Fruit fly (Drosophila melanogaster) whole organism, adult: ENCODE results near the gene eas.

ENCODE experiments used
- CG11617 ChIP-seq: fragments of 200-800 bp; sonication (Bioruptor generic); optimal IDR thresholded peaks from 2 replicates; lab custom pipeline; 2017; ENCODE audit warnings: mild to moderate bottlenecking, missing biosample characterization, missing genetic modification reagents, missing genetic modification characterization
- CG14711 ChIP-seq: fragments of 200-800 bp; sonication (Bioruptor generic); optimal IDR thresholded peaks from 2 replicates; lab custom pipeline; 2018; ENCODE audit warnings: missing biosample characterization, mild to moderate bottlenecking, missing genetic modification characterization, moderate library complexity
- CG5204 ChIP-seq: fragments of 200-800 bp; sonication (Bioruptor generic); optimal IDR thresholded peaks from 2 replicates; lab custom pipeline; 2016; ENCODE audit warnings: missing biosample characterization, missing genetic modification characterization
- CG7101 ChIP-seq: fragments of 200-800 bp; sonication (Bioruptor generic); optimal IDR thresholded peaks from 2 replicates; lab custom pipeline; 2018; ENCODE audit warnings: missing biosample characterization, mild to moderate bottlenecking, missing genetic modification characterization, moderate library complexity
- Clk ChIP-seq: fragments of 200-800 bp; sonication (Bioruptor generic); optimal IDR thresholded peaks from 2 replicates; lab custom pipeline; 2017; ENCODE audit warnings: missing biosample characterization, missing genetic modification characterization
- Crg-1 ChIP-seq: fragments of 200-800 bp; sonication (Bioruptor generic); optimal IDR thresholded peaks from 2 replicates; lab custom pipeline; 2016; ENCODE audit warnings: missing biosample characterization, missing genetic modification characterization
- Hr96 ChIP-seq: fragments of 200-800 bp; sonication (Bioruptor generic); optimal IDR thresholded peaks from 2 replicates; lab custom pipeline; 2016; ENCODE audit warnings: missing biosample characterization, missing genetic modification characterization
- Mnt ChIP-seq: fragments of 200-800 bp; sonication (Bioruptor generic); optimal IDR thresholded peaks from 2 replicates; lab custom pipeline; 2016; ENCODE audit warnings: missing biosample characterization, mild to moderate bottlenecking, missing genetic modification characterization
- bab1 ChIP-seq: fragments of 200-800 bp; sonication (Bioruptor generic); optimal IDR thresholded peaks from 3 replicates; lab custom pipeline; 2019; ENCODE audit warnings: missing biosample characterization, mild to moderate bottlenecking, missing genetic modification characterization, moderate library complexity
- cic ChIP-seq: fragments of 200-800 bp; sonication (Bioruptor generic); optimal IDR thresholded peaks from 2 replicates; lab custom pipeline; 2017; ENCODE audit warnings: missing biosample characterization, mild to moderate bottlenecking, missing genetic modification characterization, moderate library complexity
- cnc ChIP-seq, 2 experiments: fragments of >200 bp; optimal IDR thresholded peaks; 2 replicates each; lab custom pipeline; 2017
- ovo ChIP-seq: fragments of 200-800 bp; sonication (Bioruptor generic); optimal IDR thresholded peaks from 2 replicates; lab custom pipeline; 2016; ENCODE audit warnings: missing biosample characterization, missing genetic modification characterization
- pad ChIP-seq: fragments of 200-800 bp; sonication (Bioruptor generic); optimal IDR thresholded peaks from 3 replicates; lab custom pipeline; 2017; ENCODE audit warnings: missing biosample characterization, missing genetic modification characterization, mild to moderate bottlenecking, moderate library complexity, missing genetic modification reagents
- toe ChIP-seq: fragments of 200-800 bp; sonication (Bioruptor generic); optimal IDR thresholded peaks from 2 replicates; lab custom pipeline; 2016; ENCODE audit warnings: missing biosample characterization, missing genetic modification characterization

- TF ChIP-seq Hr96 (GFP tag; lab: Kevin White, UChicago) (peak; percentile 81), ovo (GFP tag; lab: Kevin White, UChicago) (peak; percentile 61), CG14711 (tag; lab: Kevin White, UChicago) (peak; percentile 74), cic (GFP tag; lab: Kevin White, UChicago) (no peak), Mnt (GFP tag; lab: Kevin White, UChicago) (peak; percentile 40), toe (GFP tag; lab: Kevin White, UChicago) (peak; percentile 66), bab1 (peak; percentile 91), pad (GFP tag; lab: Kevin White, UChicago) (peak; percentile 58), Clk (GFP tag; lab: Kevin White, UChicago) (no peak), cnc (optimal IDR thresholded peaks at IDR 0.05; lab: Kevin White, UChicago) (no peak), Crg-1 (GFP tag; lab: Kevin White, UChicago) (peak; percentile 20), CG11617 (GFP tag; lab: Kevin White, UChicago) (peak; percentile 80), CG7101 (tag; lab: Kevin White, UChicago) (peak; percentile 89), CG5204 (GFP tag; lab: Kevin White, UChicago) (peak; percentile 62)
Observed at dm6 chrX:16278783-16279182, 655 bp downstream of the eas start.
